Fruit fly (Drosophila melanogaster): ENCODE results near the gene CG44227.

Gene CG44227

dm6 chr3R:8669029-8669707 lies 15.8 kb downstream of the CG44227 start (continued):
- TF ChIP-seq inv (GFP tag; IDR thresholded peaks at IDR 0.05; ENCODE audit: partially characterized antibody) (peak; percentile 21), CG17912 (GFP tag; optimal IDR thresholded peaks at IDR 0.05) (peak; percentile 84), abd-A (tag; optimal IDR thresholded peaks at IDR 0.05) (peak; percentile 86), CG1529 (GFP tag; optimal IDR thresholded peaks at IDR 0.05) (peak; percentile 97), CG12769 (tag; optimal IDR thresholded peaks at IDR 0.05) (peak; percentile 99), unc-4 (GFP tag; IDR thresholded peaks at IDR 0.05; ENCODE audit: partially characterized antibody) (peak; percentile 70), nau (GFP tag; optimal IDR thresholded peaks at IDR 0.05) (peak; percentile 98), sc (optimal IDR thresholded peaks at IDR 0.05) (no peak), sc (GFP tag; optimal IDR thresholded peaks at IDR 0.05) (peak; percentile 97), Sin3A (optimal IDR thresholded peaks at IDR 0.05) (no peak), grn (GFP tag; optimal IDR thresholded peaks at IDR 0.05) (peak; percentile 86), pzg (GFP tag; optimal IDR thresholded peaks at IDR 0.05) (peak; percentile 66), twi (tag; optimal IDR thresholded peaks at IDR 0.05) (peak; percentile 91), ab (GFP tag; optimal IDR thresholded peaks at IDR 0.05) (peak; percentile 91), CG4854 (GFP tag; optimal IDR thresholded peaks at IDR 0.05) (peak; percentile 96), CG17802 (tag; optimal IDR thresholded peaks at IDR 0.05) (peak; percentile 87), CG18476 (GFP tag; optimal IDR thresholded peaks at IDR 0.05) (peak; percentile 98), CG13775 (GFP tag; optimal IDR thresholded peaks at IDR 0.05) (peak; percentile 98), CG43689 (GFP tag; IDR thresholded peaks at IDR 0.05) (peak; percentile 92), CG12219 (GFP tag; optimal IDR thresholded peaks at IDR 0.05) (peak; percentile 99), CG6254 (GFP tag; optimal IDR thresholded peaks at IDR 0.05) (peak; percentile 97), dysf (GFP tag; IDR thresholded peaks at IDR 0.05) (peak; percentile 97), CG7372 (GFP tag; IDR thresholded peaks at IDR 0.05) (peak; percentile 91), CG9437 (GFP tag; optimal IDR thresholded peaks at IDR 0.05) (peak; percentile 91), otp (GFP tag; IDR thresholded peaks at IDR 0.05) (peak; percentile 97), CG15073 (GFP tag; optimal IDR thresholded peaks at IDR 0.05) (peak; percentile 83), E2f2 (GFP tag; IDR thresholded peaks at IDR 0.05) (peak; percentile 84), Hey (tag; optimal IDR thresholded peaks at IDR 0.05) (peak; percentile 90), CG18764 (GFP tag; optimal IDR thresholded peaks at IDR 0.05) (peak; percentile 94), CG2199 (GFP tag; IDR thresholded peaks at IDR 0.05) (peak; percentile 96), CG4820 (GFP tag; optimal IDR thresholded peaks at IDR 0.05) (peak; percentile 97), Abd-B (GFP tag; optimal IDR thresholded peaks at IDR 0.05) (peak; percentile 93), pita (GFP tag; optimal IDR thresholded peaks at IDR 0.05) (no peak), chm (GFP tag; IDR thresholded peaks at IDR 0.05) (peak; percentile 98), ssp (GFP tag; IDR thresholded peaks at IDR 0.05) (peak; percentile 85), CG9609 (GFP tag; optimal IDR thresholded peaks at IDR 0.05) (peak; percentile 95), CG34224 (GFP tag; IDR thresholded peaks at IDR 0.05; ENCODE audit: partially characterized antibody) (peak; percentile 69; the same call in 1 of the 3 replicates), pum (GFP tag; optimal IDR thresholded peaks at IDR 0.05) (peak; percentile 97), CG17612 (GFP tag; IDR thresholded peaks at IDR 0.05) (peak; percentile 90), CG12391 (tag; optimal IDR thresholded peaks at IDR 0.05) (peak; percentile 99), Bdp1 (GFP tag; optimal IDR thresholded peaks at IDR 0.05) (peak; percentile 99), CG15479 (GFP tag; optimal IDR thresholded peaks at IDR 0.05) (peak; percentile 55), cad (GFP tag; optimal IDR thresholded peaks at IDR 0.05) (no peak), Scr (GFP tag; IDR thresholded peaks at IDR 0.05; ENCODE audit: partially characterized antibody) (peak; percentile 61), Optix (GFP tag; IDR thresholded peaks at IDR 0.05) (peak; percentile 95), vfl (GFP tag; optimal IDR thresholded peaks at IDR 0.05) (peak; percentile 94), ranshi (GFP tag; IDR thresholded peaks at IDR 0.05) (peak; percentile 96), CG6654 (GFP tag; optimal IDR thresholded peaks at IDR 0.05) (peak; percentile 89), peb (GFP tag; IDR thresholded peaks at IDR 0.05) (peak; percentile 91), fru (optimal IDR thresholded peaks at IDR 0.05) (no peak), CG3726 (GFP tag; IDR thresholded peaks at IDR 0.05) (peak; percentile 93)
